Worm (Caenorhabditis elegans): ENCODE results near the gene srz-72.

The srz-72 gene

ce11 chrIV:16310103-16310502 lies 11.2 kb downstream of the srz-72 start:
- TF ChIP-seq ztf-28 (GFP tag; IDR thresholded peaks at IDR 0.05) (0 out of 2 replicates have a peak, but pooled peaks have one; percentile 40), snpc-4 (GFP tag; optimal IDR thresholded peaks at IDR 0.05) (no peak), snpc-4 (tag; optimal IDR thresholded peaks at IDR 0.05) (peak in 1 of 4 experiments; percentile 80), egrh-3 (GFP tag; IDR thresholded peaks at IDR 0.05) (0 out of 2 replicates have a peak, but pooled peaks have one; percentile 6), madf-6 (GFP tag; IDR thresholded peaks at IDR 0.05) (no peak), lin-54 (GFP tag; optimal IDR thresholded peaks at IDR 0.05) (no peak)

- TF ChIP-seq mes-4 (tag; optimal IDR thresholded peaks at IDR 0.05) (no peak), lin-35 (GFP tag; optimal IDR thresholded peaks at IDR 0.05) (no peak), dpl-1 (GFP tag; optimal IDR thresholded peaks at IDR 0.05) (no peak), F22D6.2 (tag; optimal IDR thresholded peaks at IDR 0.05) (no peak), tbp1 (GFP tag; optimal IDR thresholded peaks at IDR 0.05) (no peak), K11D2.4 (GFP tag; IDR thresholded peaks at IDR 0.05) (no peak), D2030.7 (GFP tag; IDR thresholded peaks at IDR 0.05) (no peak), ceh-27 (GFP tag; optimal IDR thresholded peaks at IDR 0.05) (no peak), attf-3 (GFP tag; conservative IDR thresholded peaks at IDR 0.05) (no peak), hlh-12 (tag; optimal IDR thresholded peaks at IDR 0.05) (no peak), nfya-2 (GFP tag; IDR thresholded peaks at IDR 0.05) (no peak), nhr-90 (tag; optimal IDR thresholded peaks at IDR 0.05) (no peak), nhr-27 (tag; optimal IDR thresholded peaks at IDR 0.05) (no peak), unc-130 (GFP tag; optimal IDR thresholded peaks at IDR 0.05) (no peak), mel-28 (tag; optimal IDR thresholded peaks at IDR 0.05; ENCODE audit: borderline replicate concordance) (no peak), tlf-1 (GFP tag; optimal IDR thresholded peaks at IDR 0.05) (no peak), ztf-26 (tag; optimal IDR thresholded peaks at IDR 0.05) (no peak), Y56A3A.18 (GFP tag; IDR thresholded peaks at IDR 0.05) (no peak)
These were observed 21.5 kb downstream of the srz-72 start, which contains the start of gene K03D3.5 for ce11 chrIV:16320410-16320809. Gene K03D3.5, minus strand, starts transcription at chrIV:16320510.

ce11 chrIV:16320866-16321265 lies 21.9 kb downstream of the srz-72 start, which contains the start of gene srz-61:
Gene srz-61, plus strand, starts transcription at chrIV:16321166.
- TF ChIP-seq snpc-4 (GFP tag; optimal IDR thresholded peaks at IDR 0.05) (no peak), snpc-4 (tag; optimal IDR thresholded peaks at IDR 0.05) (no peak), ZK185.1 (tag; optimal IDR thresholded peaks at IDR 0.05; ENCODE audit: poor library complexity, severe bottlenecking) (no peak), gei-17 (GFP tag; optimal IDR thresholded peaks at IDR 0.05) (no peak)

ce11 chrIV:16323373-16323772 lies 24.4 kb downstream of the srz-72 start, which contains the start of gene srz-104:
Gene srz-104, plus strand, starts transcription at chrIV:16323673.
- TF ChIP-seq cebp-1 (GFP tag; IDR thresholded peaks at IDR 0.05) (no peak), cebp-1 (tag; optimal IDR thresholded peaks at IDR 0.05) (no peak), lsl-1 (GFP tag; optimal IDR thresholded peaks at IDR 0.05) (no peak), ztf-25 (GFP tag; IDR thresholded peaks at IDR 0.05) (no peak), ztf-18 (tag; optimal IDR thresholded peaks at IDR 0.05) (no peak), hmg-20 (GFP tag; IDR thresholded peaks at IDR 0.05) (no peak), K11D2.4 (GFP tag; IDR thresholded peaks at IDR 0.05) (no peak), snpc-3.4 (tag; optimal IDR thresholded peaks at IDR 0.05) (no peak), D2030.7 (GFP tag; IDR thresholded peaks at IDR 0.05) (no peak)

- no peak for TF ChIP-seq gei-17 (GFP tag; optimal IDR thresholded peaks at IDR 0.05)
- TF ChIP-seq nfya-2 (GFP tag; IDR thresholded peaks at IDR 0.05) = no peak
- TF ChIP-seq madf-8 (GFP tag; conservative IDR thresholded peaks at IDR 0.05) = no peak
- no peak for TF ChIP-seq snpc-1.3 (tag; optimal IDR thresholded peaks at IDR 0.05; ENCODE audit: insufficient read depth)
- no peak for TF ChIP-seq sptf-2 (GFP tag; optimal IDR thresholded peaks at IDR 0.05)
- TF ChIP-seq F57C9.4 (tag; optimal IDR thresholded peaks at IDR 0.05) = no peak
- no peak for TF ChIP-seq B0336.3 (GFP tag; IDR thresholded peaks at IDR 0.05)
- no peak for TF ChIP-seq nfya-1 (tag; optimal IDR thresholded peaks at IDR 0.05; ENCODE audit: borderline replicate concordance, insufficient read depth)
- no peak for TF ChIP-seq egrh-3 (GFP tag; IDR thresholded peaks at IDR 0.05)
- no peak for TF ChIP-seq F22D6.2 (tag; optimal IDR thresholded peaks at IDR 0.05)
- no peak for TF ChIP-seq rcor-1 (GFP tag; IDR thresholded peaks at IDR 0.05)
These were observed 25.6 kb downstream of the srz-72 start, which contains the start of gene srz-105 for ce11 chrIV:16324589-16324988. Gene srz-105, plus strand, starts transcription at chrIV:16324889.

All from whole organism, young adult.